Worm (Caenorhabditis elegans) whole organism, L3 larva: ENCODE measurements around the gene ZC15.10.

Source experiments
- R02D3.7 ChIP-seq: fragments of 150-350 bp; optimal IDR thresholded peaks from 2 replicates; lab custom pipeline; 2014; ENCODE audit warnings: missing biosample characterization, missing genetic modification characterization
- ZK546.5 ChIP-seq: sonication (generic microtip); optimal IDR thresholded peaks from 2 replicates; lab custom pipeline; 2017; ENCODE audit warnings: missing biosample characterization, missing genetic modification characterization
- aly-2 ChIP-seq: fragments of 150-350 bp; optimal IDR thresholded peaks from 2 replicates; lab custom pipeline; 2014; ENCODE audit warnings: missing biosample characterization, missing genetic modification characterization
- ama-1 ChIP-seq: fragments of 150-350 bp; optimal IDR thresholded peaks from 2 replicates; lab custom pipeline; 2018
- ceh-16 ChIP-seq: sonication (generic microtip); optimal IDR thresholded peaks from 2 replicates; lab custom pipeline; 2017; ENCODE audit warnings: missing biosample characterization, missing genetic modification characterization
- ceh-28 ChIP-seq: fragments of 150-350 bp; optimal IDR thresholded peaks from 2 replicates; lab custom pipeline; 2014; ENCODE audit warnings: missing biosample characterization, missing genetic modification reagents, missing genetic modification characterization
- ceh-82 ChIP-seq: fragments of 150-350 bp; optimal IDR thresholded peaks from 2 replicates; lab custom pipeline; 2014; ENCODE audit warnings: missing biosample characterization, missing genetic modification characterization
- ceh-9 ChIP-seq: sonication (generic microtip); optimal IDR thresholded peaks from 2 replicates; lab custom pipeline; 2018; ENCODE audit warnings: missing biosample characterization, missing genetic modification characterization
- daf-12 ChIP-seq: fragments of 150-350 bp; optimal IDR thresholded peaks from 2 replicates; lab custom pipeline; 2014; ENCODE audit warnings: missing biosample characterization, missing genetic modification reagents, missing genetic modification characterization
- egl-27 ChIP-seq: sonication (generic microtip); optimal IDR thresholded peaks from 4 replicates; lab custom pipeline; 2017; ENCODE audit warnings: missing biosample characterization, missing genetic modification reagents, missing genetic modification characterization
- egl-5 ChIP-seq: fragments of 150-350 bp; optimal IDR thresholded peaks from 2 replicates; lab custom pipeline; 2017; ENCODE audit warnings: missing biosample characterization, missing genetic modification reagents, missing genetic modification characterization, inconsistent platforms
- elt-1 ChIP-seq: fragments of 150-350 bp; optimal IDR thresholded peaks from 2 replicates; lab custom pipeline; 2014; ENCODE audit warnings: missing biosample characterization, missing genetic modification characterization
- elt-2 ChIP-seq: sonication (generic microtip); optimal IDR thresholded peaks from 2 replicates; lab custom pipeline; 2016; ENCODE audit warnings: missing genetic modification reagents, mild to moderate bottlenecking, missing genetic modification characterization, missing compliant biosample characterization
- elt-3 ChIP-seq, 3 experiments: fragments of 150-350 bp in 1 of 3; sonication (generic microtip) in 2 of 3; optimal IDR thresholded peaks; 2 replicates in 2 of 3; 4 replicates in 1 of 3; lab custom pipeline; 2014 to 2017; ENCODE audit warnings: missing biosample characterization in 3 of 3, missing genetic modification characterization in 3 of 3
- eor-1 ChIP-seq, 2 experiments: fragments of 150-350 bp; optimal IDR thresholded peaks; 2 replicates each; lab custom pipeline; 2014 to 2018; ENCODE audit warnings: missing biosample characterization in 2 of 2, missing genetic modification characterization in 2 of 2
- fkh-10 ChIP-seq: sonication (generic microtip); optimal IDR thresholded peaks from 2 replicates; lab custom pipeline; 2017; ENCODE audit warnings: missing biosample characterization, missing genetic modification reagents, missing genetic modification characterization
- fkh-2 ChIP-seq: fragments of 150-350 bp; optimal IDR thresholded peaks from 2 replicates; lab custom pipeline; 2014; ENCODE audit warnings: missing biosample characterization, missing genetic modification reagents, missing genetic modification characterization
- fos-1 ChIP-seq: fragments of 150-350 bp; optimal IDR thresholded peaks from 2 replicates; lab custom pipeline; 2014; ENCODE audit warnings: missing biosample characterization, missing genetic modification characterization
- hmg-11 ChIP-seq: sonication (generic microtip); optimal IDR thresholded peaks from 2 replicates; lab custom pipeline; 2016; ENCODE audit warnings: missing genetic modification characterization, missing compliant biosample characterization
- lin-15B ChIP-seq: fragments of 150-350 bp; optimal IDR thresholded peaks from 2 replicates; lab custom pipeline; 2014; ENCODE audit warnings: missing biosample characterization, missing genetic modification characterization
- lin-39 ChIP-seq: fragments of 150-350 bp; optimal IDR thresholded peaks from 2 replicates; lab custom pipeline; 2018; ENCODE audit warnings: missing biosample characterization, missing genetic modification reagents, missing genetic modification characterization
- lsy-12 ChIP-seq: sonication (generic microtip); optimal IDR thresholded peaks from 2 replicates; lab custom pipeline; 2016; ENCODE audit warnings: mild to moderate bottlenecking, missing genetic modification characterization, missing compliant biosample characterization
- mdl-1 ChIP-seq: fragments of 150-350 bp; optimal IDR thresholded peaks from 2 replicates; lab custom pipeline; 2014; ENCODE audit warnings: missing biosample characterization, missing genetic modification characterization
- mml-1 ChIP-seq: fragments of 150-350 bp; sonication (generic microtip); optimal IDR thresholded peaks from 3 replicates; lab custom pipeline; 2014; ENCODE audit warnings: missing biosample characterization, missing genetic modification characterization
- nfya-1 ChIP-seq: sonication (generic microtip); optimal IDR thresholded peaks from 2 replicates; lab custom pipeline; 2017; ENCODE audit warnings: missing genetic modification characterization, mild to moderate bottlenecking, missing compliant biosample characterization, antibody characterized with exemption, moderate library complexity; ENCODE audit not compliant: insufficient read depth
- nhr-11 ChIP-seq: fragments of 150-350 bp; optimal IDR thresholded peaks from 2 replicates; lab custom pipeline; 2014; ENCODE audit warnings: missing biosample characterization, missing genetic modification characterization
- nhr-12 ChIP-seq: fragments of 150-350 bp; optimal IDR thresholded peaks from 2 replicates; lab custom pipeline; 2014; ENCODE audit warnings: missing biosample characterization, missing genetic modification characterization
- nhr-23 ChIP-seq: fragments of 150-350 bp; optimal IDR thresholded peaks from 2 replicates; lab custom pipeline; 2014; ENCODE audit warnings: missing biosample characterization, missing genetic modification reagents, missing genetic modification characterization
- nhr-25 ChIP-seq: sonication (generic microtip); optimal IDR thresholded peaks from 2 replicates; lab custom pipeline; 2017; ENCODE audit warnings: missing biosample characterization, missing genetic modification characterization
- nhr-28 ChIP-seq: fragments of 150-350 bp; optimal IDR thresholded peaks from 2 replicates; lab custom pipeline; 2014; ENCODE audit warnings: missing biosample characterization, missing genetic modification characterization
- nhr-43 ChIP-seq: sonication (generic microtip); optimal IDR thresholded peaks from 2 replicates; lab custom pipeline; 2016; ENCODE audit warnings: mild to moderate bottlenecking, missing genetic modification characterization, missing compliant biosample characterization; ENCODE audit not compliant: poor library complexity, severe bottlenecking
- nhr-67 ChIP-seq: fragments of 150-350 bp; optimal IDR thresholded peaks from 2 replicates; lab custom pipeline; 2014; ENCODE audit warnings: missing biosample characterization, missing genetic modification characterization
- nhr-76 ChIP-seq: fragments of 150-350 bp; sonication (generic microtip); optimal IDR thresholded peaks from 5 replicates; lab custom pipeline; 2014; ENCODE audit warnings: missing biosample characterization, missing genetic modification characterization
- pha-4 ChIP-seq: fragments of 150-350 bp; optimal IDR thresholded peaks from 2 replicates; lab custom pipeline; 2014; ENCODE audit warnings: missing biosample characterization, missing genetic modification reagents, missing genetic modification characterization
- pqm-1 ChIP-seq: fragments of 150-350 bp; optimal IDR thresholded peaks from 2 replicates; lab custom pipeline; 2017; ENCODE audit warnings: missing biosample characterization, missing genetic modification characterization, inconsistent platforms
- sea-2 ChIP-seq: fragments of 150-350 bp; sonication (generic microtip); optimal IDR thresholded peaks from 4 replicates; lab custom pipeline; 2014; ENCODE audit warnings: missing biosample characterization, missing genetic modification reagents, missing genetic modification characterization
- skn-1 ChIP-seq: fragments of 150-350 bp; optimal IDR thresholded peaks from 2 replicates; lab custom pipeline; 2014; ENCODE audit warnings: missing biosample characterization, missing genetic modification characterization
- snpc-4 ChIP-seq: fragments of 150-350 bp; optimal IDR thresholded peaks from 2 replicates; lab custom pipeline; 2014; ENCODE audit warnings: missing biosample characterization, missing genetic modification characterization
- tbx-2 ChIP-seq: sonication (generic microtip); optimal IDR thresholded peaks from 2 replicates; lab custom pipeline; 2016; ENCODE audit warnings: mild to moderate bottlenecking, missing genetic modification characterization, missing compliant biosample characterization
- unc-39 ChIP-seq: sonication (generic microtip); optimal IDR thresholded peaks from 4 replicates; lab custom pipeline; 2017; ENCODE audit warnings: missing biosample characterization, missing genetic modification characterization
- unc-62 ChIP-seq: fragments of 150-350 bp; sonication (generic microtip); optimal IDR thresholded peaks from 4 replicates; lab custom pipeline; 2014; ENCODE audit warnings: missing biosample characterization, missing genetic modification reagents, missing genetic modification characterization
- zag-1 ChIP-seq: fragments of 150-350 bp; optimal IDR thresholded peaks from 2 replicates; lab custom pipeline; 2014; ENCODE audit warnings: missing biosample characterization, missing genetic modification characterization
- ztf-11 ChIP-seq: fragments of 150-350 bp; optimal IDR thresholded peaks from 2 replicates; lab custom pipeline; 2014; ENCODE audit warnings: missing biosample characterization, missing genetic modification characterization
- ztf-4 ChIP-seq: fragments of 150-350 bp; optimal IDR thresholded peaks from 2 replicates; lab custom pipeline; 2014; ENCODE audit warnings: missing biosample characterization, missing genetic modification characterization

ZC15.10 gene

ce11 chrV:20310575-20310974 lies at the start of gene ZC15.10:
TSS of gene ZC15.10 (plus strand) at chrV:20310736.
- no peak for TF ChIP-seq fkh-10 (GFP tag; lab: Kevin White, UChicago)
- TF ChIP-seq ztf-4, result no peak
- no peak for TF ChIP-seq lin-39 (tag; lab: Kevin White, UChicago)
- no peak for TF ChIP-seq ceh-9 (tag; lab: Kevin White, UChicago)
- no peak for TF ChIP-seq egl-5 (tag; lab: Kevin White, UChicago)
- no peak for TF ChIP-seq tbx-2 (tag; lab: Kevin White, UChicago)
- no peak for TF ChIP-seq nhr-67 (tag; lab: Kevin White, UChicago)
- no peak for TF ChIP-seq mml-1 (tag; lab: Kevin White, UChicago)
- no peak for TF ChIP-seq eor-1 (tag; optimal IDR thresholded peaks at IDR 0.05; lab: Kevin White, UChicago)
- no peak for TF ChIP-seq nhr-11 (tag; lab: Kevin White, UChicago)
- no peak for TF ChIP-seq mdl-1 (tag; lab: Kevin White, UChicago)
- TF ChIP-seq ceh-16, result no peak
- TF ChIP-seq nhr-12, result no peak
- no peak for TF ChIP-seq snpc-4 (tag; lab: Kevin White, UChicago)
- no peak for TF ChIP-seq zag-1
- TF ChIP-seq fos-1, result no peak
- no peak for TF ChIP-seq nhr-43 (tag; lab: Kevin White, UChicago)
- no peak for TF ChIP-seq elt-2 (tag; lab: Kevin White, UChicago)

- TF ChIP-seq ztf-4, result no peak
- TF ChIP-seq mml-1 (tag; lab: Kevin White, UChicago), result no peak
- no peak for TF ChIP-seq R02D3.7 (tag; lab: Kevin White, UChicago)
- TF ChIP-seq elt-2 (tag; lab: Kevin White, UChicago), result no peak
- no peak for TF ChIP-seq hmg-11
- no peak for TF ChIP-seq lin-15B (tag; lab: Kevin White, UChicago)
- no peak for TF ChIP-seq mdl-1 (tag; lab: Kevin White, UChicago)
- no peak for TF ChIP-seq tbx-2 (tag; lab: Kevin White, UChicago)
- TF ChIP-seq unc-62, result no peak
- no peak for TF ChIP-seq egl-27 (tag; lab: Kevin White, UChicago)
- TF ChIP-seq eor-1 (tag; optimal IDR thresholded peaks at IDR 0.05; lab: Kevin White, UChicago), result no peak
- no peak for TF ChIP-seq fkh-10 (GFP tag; lab: Kevin White, UChicago)
- TF ChIP-seq fos-1, result no peak
Observed at ce11 chrV:20266992-20267391, 43.5 kb upstream of the ZC15.10 start, which contains the start of gene mdt-17. TSS of gene mdt-17 (minus strand) at chrV:20267247.

- TF ChIP-seq sea-2 (GFP tag; lab: Kevin White, UChicago), result no peak
- TF ChIP-seq nhr-25 (tag; lab: Kevin White, UChicago), result no peak
- peak; percentile 7 for TF ChIP-seq fkh-10 (GFP tag; lab: Kevin White, UChicago)
- no peak for TF ChIP-seq mml-1 (tag; lab: Kevin White, UChicago)
- peak; percentile 53 for TF ChIP-seq lin-39 (tag; lab: Kevin White, UChicago)
- TF ChIP-seq skn-1 (tag; lab: Kevin White, UChicago), result no peak
- TF ChIP-seq aly-2 (tag; lab: Kevin White, UChicago), result no peak
- no peak for TF ChIP-seq nhr-28 (tag; lab: Kevin White, UChicago)
- no peak for TF ChIP-seq daf-12 (tag; lab: Kevin White, UChicago)
- TF ChIP-seq snpc-4 (tag; lab: Kevin White, UChicago), result peak; percentile 15
- no peak for TF ChIP-seq hmg-11
- TF ChIP-seq nhr-43 (tag; lab: Kevin White, UChicago), result no peak
- TF ChIP-seq elt-3 (tag; optimal IDR thresholded peaks at IDR 0.05; lab: Kevin White, UChicago), result no peak
- TF ChIP-seq ceh-82 (tag; lab: Kevin White, UChicago), result no peak
- TF ChIP-seq lin-15B (tag; lab: Kevin White, UChicago), result peak; percentile 77
- no peak for TF ChIP-seq ZK546.5 (tag; lab: Kevin White, UChicago)
- TF ChIP-seq nfya-1, result peak; percentile 65
- no peak for TF ChIP-seq egl-27 (tag; lab: Kevin White, UChicago)
- peak; percentile 87 for TF ChIP-seq R02D3.7 (tag; lab: Kevin White, UChicago)
- TF ChIP-seq pqm-1, result peak; percentile 12
- TF ChIP-seq eor-1 (tag; optimal IDR thresholded peaks at IDR 0.05; lab: Kevin White, UChicago), result no peak
- peak; percentile 75 for TF ChIP-seq pha-4 (tag; lab: Kevin White, UChicago)
- TF ChIP-seq unc-39, result no peak
- no peak for TF ChIP-seq nhr-11 (tag; lab: Kevin White, UChicago)
- no peak for TF ChIP-seq fos-1
- peak; percentile 18 for TF ChIP-seq nhr-23 (tag; lab: Kevin White, UChicago)
- TF ChIP-seq fkh-2, result no peak
- no peak for TF ChIP-seq lsy-12
- no peak for TF ChIP-seq ceh-28 (tag; lab: Kevin White, UChicago)
- TF ChIP-seq elt-2 (tag; lab: Kevin White, UChicago), result no peak
- TF ChIP-seq elt-1 (tag; lab: Kevin White, UChicago), result no peak
- no peak for TF ChIP-seq ama-1 (lab: Kevin White, UChicago)
- TF ChIP-seq nhr-76 (tag; lab: Kevin White, UChicago), result no peak
- no peak for TF ChIP-seq ztf-4
- TF ChIP-seq ceh-16, result no peak
- TF ChIP-seq egl-5 (tag; lab: Kevin White, UChicago), result peak; percentile 29
- TF ChIP-seq ztf-11 (tag; lab: Kevin White, UChicago), result no peak
Observed at ce11 chrV:20269661-20270137, 40.8 kb upstream of the ZC15.10 start, which contains the start of the genes prmt-1 and cdkr-3. TSS of gene prmt-1 (minus strand) at chrV:20269711. TSS of gene cdkr-3 (plus strand) at chrV:20270107.
